Worm (Caenorhabditis elegans) whole organism, L1 larva: ENCODE data around the gene F48F7.6.

Experiments
- C16A3.4 ChIP-seq: fragments of 150-350 bp; optimal IDR thresholded peaks from 2 replicates; lab custom pipeline; 2014; ENCODE audit warnings: missing biosample characterization, missing genetic modification characterization
- C34B4.2 ChIP-seq: sonication (generic microtip); optimal IDR thresholded peaks from 2 replicates; lab custom pipeline; 2017; ENCODE audit warnings: mild to moderate bottlenecking, missing genetic modification characterization, missing compliant biosample characterization
- aha-1 ChIP-seq: fragments of 150-350 bp; optimal IDR thresholded peaks from 2 replicates; lab custom pipeline; 2014; ENCODE audit warnings: missing biosample characterization, missing genetic modification characterization
- aly-2 ChIP-seq: fragments of 150-350 bp; optimal IDR thresholded peaks from 2 replicates; lab custom pipeline; 2014; ENCODE audit warnings: missing biosample characterization, missing genetic modification characterization
- blmp-1 ChIP-seq: fragments of 150-350 bp; optimal IDR thresholded peaks from 2 replicates; lab custom pipeline; 2014; ENCODE audit warnings: missing biosample characterization, missing genetic modification characterization
- ceh-8 ChIP-seq: fragments of 200-800 bp; sonication (Bioruptor generic); optimal IDR thresholded peaks from 2 replicates; lab custom pipeline; 2018; ENCODE audit warnings: mild to moderate bottlenecking, missing genetic modification characterization, moderate library complexity, missing compliant biosample characterization
- ceh-90 ChIP-seq: sonication (generic microtip); optimal IDR thresholded peaks from 2 replicates; lab custom pipeline; 2016; ENCODE audit warnings: missing genetic modification characterization, missing compliant biosample characterization
- ces-1 ChIP-seq: fragments of 150-350 bp; optimal IDR thresholded peaks from 2 replicates; lab custom pipeline; 2014; ENCODE audit warnings: missing biosample characterization, missing genetic modification reagents, missing genetic modification characterization
- dpl-1 ChIP-seq, 3 experiments: fragments of 150-350 bp in 2 of 3; sonication (generic microtip) in 1 of 3; optimal IDR thresholded peaks; 2 replicates each; lab custom pipeline; 2014 to 2017; ENCODE audit warnings: missing biosample characterization in 3 of 3, missing genetic modification characterization in 3 of 3, missing genetic modification reagents in 3 of 3
- dsc-1 ChIP-seq: sonication (generic microtip); optimal IDR thresholded peaks from 2 replicates; lab custom pipeline; 2016; ENCODE audit warnings: mild to moderate bottlenecking, missing genetic modification characterization, missing compliant biosample characterization
- efl-1 ChIP-seq, 4 experiments: fragments of 150-350 bp; optimal IDR thresholded peaks in 3 of 4; peaks in 1 of 4; 1 replicate in 1 of 4; 2 replicates in 3 of 4; lab custom pipeline; 2014; ENCODE audit warnings: missing biosample characterization in 2 of 4, missing genetic modification characterization in 2 of 4, missing genetic modification reagents in 2 of 4
- elt-2 ChIP-seq: sonication (generic microtip); optimal IDR thresholded peaks from 2 replicates; lab custom pipeline; 2016; ENCODE audit warnings: missing genetic modification characterization, mild to moderate bottlenecking, inconsistent platforms, missing compliant biosample characterization, missing genetic modification reagents
- elt-3 ChIP-seq, 6 experiments: fragments of 150-350 bp in 1 of 6; sonication (generic microtip); optimal IDR thresholded peaks; 2 replicates each; lab custom pipeline; 2017 to 2018; ENCODE audit warnings: missing biosample characterization in 6 of 6, missing genetic modification characterization in 6 of 6, inconsistent platforms in 1 of 6
- ets-5 ChIP-seq: fragments of 200-800 bp; sonication (Bioruptor generic); IDR thresholded peaks from 2 replicates; pipeline ENCODE4 v1.3.6; 2022; ENCODE audit warnings: missing genetic modification characterization, missing compliant biosample characterization
- fkh-10 ChIP-seq: sonication (generic microtip); optimal IDR thresholded peaks from 2 replicates; lab custom pipeline; 2017; ENCODE audit warnings: missing biosample characterization, missing genetic modification reagents, missing genetic modification characterization
- fkh-4 ChIP-seq: sonication (generic microtip); optimal IDR thresholded peaks from 2 replicates; lab custom pipeline; 2016; ENCODE audit warnings: missing compliant biosample characterization, missing genetic modification characterization, borderline replicate concordance
- fkh-8 ChIP-seq: sonication (generic microtip); optimal IDR thresholded peaks from 2 replicates; lab custom pipeline; 2016; ENCODE audit warnings: mild to moderate bottlenecking, missing genetic modification characterization, missing compliant biosample characterization
- grh-1 ChIP-seq: fragments of 200-800 bp; sonication (Bioruptor generic); IDR thresholded peaks from 2 replicates; pipeline ENCODE4 v1.3.6; 2022; ENCODE audit warnings: missing genetic modification reagents, missing genetic modification characterization, missing compliant biosample characterization
- irx-1 ChIP-seq: sonication (generic microtip); optimal IDR thresholded peaks from 2 replicates; lab custom pipeline; 2016; ENCODE audit warnings: missing genetic modification characterization, missing compliant biosample characterization
- isw-1 ChIP-seq: fragments of 200-800 bp; sonication (Bioruptor generic); IDR thresholded peaks from 2 replicates; pipeline ENCODE4 v1.3.6; 2022; ENCODE audit warnings: missing genetic modification characterization, missing compliant biosample characterization
- jun-1 ChIP-seq: fragments of 150-350 bp; optimal IDR thresholded peaks from 2 replicates; lab custom pipeline; 2014; ENCODE audit warnings: missing biosample characterization, missing genetic modification reagents, missing genetic modification characterization
- lin-14 ChIP-seq: fragments of 200-800 bp; sonication (Bioruptor generic); optimal IDR thresholded peaks from 2 replicates; lab custom pipeline; 2018; ENCODE audit warnings: mild to moderate bottlenecking, missing genetic modification characterization, moderate library complexity, missing compliant biosample characterization
- lin-15B ChIP-seq: fragments of 150-350 bp; sonication (generic microtip); optimal IDR thresholded peaks from 3 replicates; lab custom pipeline; 2014; ENCODE audit warnings: missing biosample characterization, missing genetic modification characterization
- lin-35 ChIP-seq, 2 experiments: fragments of 150-350 bp; optimal IDR thresholded peaks; 2 replicates each; lab custom pipeline; 2014; ENCODE audit warnings: missing biosample characterization in 2 of 2, missing genetic modification characterization in 2 of 2, missing genetic modification reagents in 2 of 2
- lsy-2 ChIP-seq, 2 experiments: fragments of 150-350 bp; optimal IDR thresholded peaks; 2 replicates each; lab custom pipeline; 2014; ENCODE audit warnings: missing biosample characterization in 2 of 2, missing genetic modification characterization in 2 of 2
- mdl-1 ChIP-seq, 2 experiments: fragments of 150-350 bp; optimal IDR thresholded peaks; 2 replicates each; lab custom pipeline; 2014 to 2017; ENCODE audit warnings: missing biosample characterization in 2 of 2, missing genetic modification characterization in 2 of 2, inconsistent platforms in 1 of 2
- mef-2 ChIP-seq: fragments of 150-350 bp; optimal IDR thresholded peaks from 2 replicates; lab custom pipeline; 2014; ENCODE audit warnings: missing biosample characterization, missing genetic modification characterization
- mep-1 ChIP-seq: fragments of 150-350 bp; optimal IDR thresholded peaks from 2 replicates; lab custom pipeline; 2014; ENCODE audit warnings: missing biosample characterization, missing genetic modification characterization
- nhr-19 ChIP-seq: fragments of 200-800 bp; sonication (Bioruptor generic); conservative IDR thresholded peaks from 2 replicates; pipeline ENCODE4 v1.3.6; 2022; ENCODE audit warnings: missing genetic modification characterization, missing compliant biosample characterization
- nhr-20 ChIP-seq: sonication (generic microtip); optimal IDR thresholded peaks from 2 replicates; lab custom pipeline; 2016; ENCODE audit warnings: mild to moderate bottlenecking, missing genetic modification characterization, missing compliant biosample characterization
- nhr-28 ChIP-seq: fragments of 150-350 bp; optimal IDR thresholded peaks from 2 replicates; lab custom pipeline; 2014; ENCODE audit warnings: missing biosample characterization, missing genetic modification characterization
- nhr-47 ChIP-seq: sonication (generic microtip); optimal IDR thresholded peaks from 2 replicates; lab custom pipeline; 2016; ENCODE audit warnings: mild to moderate bottlenecking, missing genetic modification characterization, moderate library complexity, missing compliant biosample characterization
- nhr-71 ChIP-seq: sonication (generic microtip); optimal IDR thresholded peaks from 2 replicates; lab custom pipeline; 2016; ENCODE audit warnings: mild to moderate bottlenecking, missing genetic modification characterization, moderate library complexity, missing compliant biosample characterization
- nhr-77 ChIP-seq: fragments of 150-350 bp; optimal IDR thresholded peaks from 2 replicates; lab custom pipeline; 2014; ENCODE audit warnings: missing biosample characterization, missing genetic modification characterization
- nhr-85 ChIP-seq: sonication (generic microtip); peaks from one replicate; lab custom pipeline; 2016; ENCODE audit warnings: missing genetic modification characterization, inconsistent platforms, missing compliant biosample characterization
- nhr-90 ChIP-seq: sonication (generic microtip); optimal IDR thresholded peaks from 2 replicates; lab custom pipeline; 2016; ENCODE audit warnings: mild to moderate bottlenecking, missing genetic modification characterization, missing compliant biosample characterization; ENCODE audit not compliant: poor library complexity
- pag-3 ChIP-seq: sonication (generic microtip); optimal IDR thresholded peaks from 2 replicates; lab custom pipeline; 2017; ENCODE audit warnings: missing genetic modification characterization, mild to moderate bottlenecking, missing compliant biosample characterization, antibody characterized with exemption, borderline replicate concordance; ENCODE audit not compliant: insufficient read depth
- rnt-1 ChIP-seq: sonication (generic microtip); optimal IDR thresholded peaks from 2 replicates; lab custom pipeline; 2016; ENCODE audit warnings: mild to moderate bottlenecking, missing genetic modification characterization, moderate library complexity, missing compliant biosample characterization
- skn-1 ChIP-seq: fragments of 150-350 bp; optimal IDR thresholded peaks from 2 replicates; lab custom pipeline; 2014; ENCODE audit warnings: missing biosample characterization, missing genetic modification characterization
- snu-23 ChIP-seq: sonication (generic microtip); optimal IDR thresholded peaks from 2 replicates; lab custom pipeline; 2016; ENCODE audit warnings: missing genetic modification characterization, missing compliant biosample characterization
- zag-1 ChIP-seq: fragments of 150-350 bp; optimal IDR thresholded peaks from 2 replicates; lab custom pipeline; 2014; ENCODE audit warnings: missing biosample characterization, missing genetic modification characterization
- ztf-11 ChIP-seq, 2 experiments: sonication (generic microtip); optimal IDR thresholded peaks; 2 replicates each; lab custom pipeline; 2016 to 2017; ENCODE audit warnings: missing genetic modification characterization in 2 of 2, missing biosample characterization in 1 of 2, missing compliant biosample characterization in 1 of 2
- ztf-4 ChIP-seq: fragments of 150-350 bp; optimal IDR thresholded peaks from 2 replicates; lab custom pipeline; 2014; ENCODE audit warnings: missing biosample characterization, missing genetic modification characterization

F48F7.6 gene

ce11 chrX:13939388-13939787 is 38.2 kb upstream of the F48F7.6 start (continued):
- no peak for TF ChIP-seq grh-1 (GFP tag; lab: Robert Waterston, UW)
- no peak for TF ChIP-seq nhr-28 (tag; lab: Kevin White, UChicago)
- peak in 1 of 2 experiments; percentile 22 for TF ChIP-seq lsy-2 (tag; optimal IDR thresholded peaks at IDR 0.05; lab: Kevin White, UChicago)
- no peak for TF ChIP-seq C34B4.2 (tag; lab: Kevin White, UChicago)
- no peak for TF ChIP-seq ets-5 (GFP tag; lab: Robert Waterston, UW)
- no peak for TF ChIP-seq zag-1 (tag; lab: Kevin White, UChicago)
- TF ChIP-seq mep-1: no peak
- TF ChIP-seq lin-15B (tag; lab: Kevin White, UChicago): no peak
- TF ChIP-seq efl-1 (optimal IDR thresholded peaks at IDR 0.05; lab: Kevin White, UChicago): no peak
- TF ChIP-seq efl-1 (GFP tag; optimal IDR thresholded peaks at IDR 0.05 in 1 of 2; lab: Kevin White, UChicago): no peak
- no peak for TF ChIP-seq isw-1 (GFP tag; lab: Robert Waterston, UW)
- TF ChIP-seq dsc-1 (tag; lab: Kevin White, UChicago): no peak
- peak in 5 of 6 experiments; percentile 53 to 91 (median 80) for TF ChIP-seq elt-3 (tag; optimal IDR thresholded peaks at IDR 0.05; lab: Kevin White, UChicago)
- no peak for TF ChIP-seq fkh-10 (GFP tag; lab: Kevin White, UChicago)
- TF ChIP-seq C16A3.4 (tag; lab: Kevin White, UChicago): no peak
- no peak for TF ChIP-seq ztf-11 (tag; optimal IDR thresholded peaks at IDR 0.05; lab: Kevin White, UChicago)
- TF ChIP-seq skn-1 (tag; lab: Kevin White, UChicago): no peak
- no peak for TF ChIP-seq ceh-90 (tag; lab: Kevin White, UChicago)
- TF ChIP-seq, all 84 proteins: peak for 10

- TF ChIP-seq C16A3.4 (tag; lab: Kevin White, UChicago): no peak
- TF ChIP-seq nhr-90: peak; percentile 13
- TF ChIP-seq lin-35 (GFP tag; optimal IDR thresholded peaks at IDR 0.05; lab: Kevin White, UChicago): peak in 1 of 2 experiments; percentile 38
- no peak for TF ChIP-seq aha-1 (tag; lab: Kevin White, UChicago)
- no peak for TF ChIP-seq nhr-77 (tag; lab: Kevin White, UChicago)
- TF ChIP-seq mdl-1 (tag; optimal IDR thresholded peaks at IDR 0.05; lab: Kevin White, UChicago): no peak
- peak; percentile 81 for TF ChIP-seq nhr-85 (tag; lab: Kevin White, UChicago)
- TF ChIP-seq lsy-2 (tag; optimal IDR thresholded peaks at IDR 0.05; lab: Kevin White, UChicago): no peak
- TF ChIP-seq snu-23: peak; percentile 10
- no peak for TF ChIP-seq ets-5 (GFP tag; lab: Robert Waterston, UW)
- no peak for TF ChIP-seq efl-1 (optimal IDR thresholded peaks at IDR 0.05; lab: Kevin White, UChicago)
- peak in 1 of 2 experiments; percentile 42 for TF ChIP-seq efl-1 (GFP tag; optimal IDR thresholded peaks at IDR 0.05 in 1 of 2; lab: Kevin White, UChicago)
- TF ChIP-seq elt-3 (tag; optimal IDR thresholded peaks at IDR 0.05; lab: Kevin White, UChicago): peak in 2 of 6 experiments; percentile 35 to 40
- peak; percentile 20 for TF ChIP-seq lin-14
- TF ChIP-seq mef-2 (tag; lab: Kevin White, UChicago): no peak
- TF ChIP-seq skn-1 (tag; lab: Kevin White, UChicago): no peak
- no peak for TF ChIP-seq fkh-8
- peak; percentile 24 for TF ChIP-seq nhr-20 (tag; lab: Kevin White, UChicago)
- TF ChIP-seq nhr-71 (tag; lab: Kevin White, UChicago): peak; percentile 21
- no peak for TF ChIP-seq ceh-90 (tag; lab: Kevin White, UChicago)
Measured at ce11 chrX:13940287-13940686, 37.3 kb upstream of the F48F7.6 start.

ce11 chrX:13941296-13941695 is 36.3 kb upstream of the F48F7.6 start:
- no peak for TF ChIP-seq rnt-1
- TF ChIP-seq ztf-4 (tag; lab: Kevin White, UChicago): no peak
- no peak for TF ChIP-seq ceh-8 (GFP tag; lab: Kevin White, UChicago)
- no peak for TF ChIP-seq ces-1
- peak in 1 of 2 experiments; percentile 28 for TF ChIP-seq lsy-2 (tag; optimal IDR thresholded peaks at IDR 0.05; lab: Kevin White, UChicago)
- no peak for TF ChIP-seq skn-1 (tag; lab: Kevin White, UChicago)
- no peak for TF ChIP-seq ets-5 (GFP tag; lab: Robert Waterston, UW)
- TF ChIP-seq snu-23: peak; percentile 3
- TF ChIP-seq elt-2: no peak
- TF ChIP-seq nhr-20 (tag; lab: Kevin White, UChicago): no peak
- TF ChIP-seq blmp-1 (tag; lab: Kevin White, UChicago): peak; percentile 51
- TF ChIP-seq aly-2: no peak
- TF ChIP-seq fkh-4 (tag; lab: Kevin White, UChicago): no peak
- TF ChIP-seq nhr-90: peak; percentile 58
- no peak for TF ChIP-seq nhr-47 (tag; lab: Kevin White, UChicago)
- TF ChIP-seq elt-3 (tag; optimal IDR thresholded peaks at IDR 0.05; lab: Kevin White, UChicago): peak in 3 of 6 experiments; percentile 47 to 83 (median 65)
- no peak; the same call in 1 of the 2 replicates for TF ChIP-seq nhr-19 (GFP tag; lab: Robert Waterston, UW)
- TF ChIP-seq irx-1 (tag; lab: Kevin White, UChicago): peak; percentile 10
- TF ChIP-seq nhr-71 (tag; lab: Kevin White, UChicago): peak; percentile 16
- peak; percentile 83 for TF ChIP-seq nhr-85 (tag; lab: Kevin White, UChicago)
- peak in 1 of 2 experiments; percentile 29 for TF ChIP-seq lin-35 (GFP tag; optimal IDR thresholded peaks at IDR 0.05; lab: Kevin White, UChicago)
- TF ChIP-seq fkh-8: no peak
- no peak for TF ChIP-seq nhr-77 (tag; lab: Kevin White, UChicago)
- TF ChIP-seq mdl-1 (tag; optimal IDR thresholded peaks at IDR 0.05; lab: Kevin White, UChicago): peak in 1 of 2 experiments; percentile 24
- no peak for TF ChIP-seq dpl-1 (GFP tag; optimal IDR thresholded peaks at IDR 0.05; lab: Kevin White, UChicago)
- no peak for TF ChIP-seq ztf-11 (tag; optimal IDR thresholded peaks at IDR 0.05; lab: Kevin White, UChicago)
- peak; percentile 26 for TF ChIP-seq lin-14
- no peak for TF ChIP-seq mep-1
- TF ChIP-seq jun-1: no peak
- no peak for TF ChIP-seq ceh-90 (tag; lab: Kevin White, UChicago)
- TF ChIP-seq pag-3 (tag; lab: Kevin White, UChicago): no peak
